Worm (Caenorhabditis elegans): ENCODE results near the gene arrd-5.

ce11 chrII:9829108-9829507, 5.9 kb upstream of the arrd-5 start, which contains the start of gene ZK938.1:
- no peak for TF ChIP-seq C08G9.2 (tag; optimal IDR thresholded peaks at IDR 0.05)
- TF ChIP-seq tbx-2 (tag; optimal IDR thresholded peaks at IDR 0.05), result no peak
- no peak for TF ChIP-seq npax-4 (tag; optimal IDR thresholded peaks at IDR 0.05)

All from whole organism, late embryonic.